Fruit fly (Drosophila melanogaster) whole organism, embryonic: ENCODE data around the gene CG16978.

Source experiments
- Atf3 ChIP-seq: fragments of 200-800 bp; sonication (Bioruptor generic); optimal IDR thresholded peaks from 3 replicates; lab custom pipeline; 2016; ENCODE audit warnings: missing biosample characterization, missing genetic modification characterization
- CG17385 ChIP-seq: fragments of 200-800 bp; sonication (Bioruptor generic); optimal IDR thresholded peaks from 3 replicates; lab custom pipeline; 2018; ENCODE audit warnings: missing biosample characterization, mild to moderate bottlenecking, missing genetic modification characterization
- CG4707 ChIP-seq: fragments of 200-800 bp; sonication (Bioruptor generic); optimal IDR thresholded peaks from 2 replicates; lab custom pipeline; 2018; ENCODE audit warnings: missing biosample characterization, mild to moderate bottlenecking, missing genetic modification characterization, moderate library complexity
- HLH3B ChIP-seq: fragments of 200-800 bp; sonication (Bioruptor generic); IDR thresholded peaks from 2 replicates; pipeline ENCODE4 v1.3.6; 2022; ENCODE audit warnings: missing biosample characterization, missing genetic modification characterization
- emc ChIP-seq: fragments of 200-800 bp; sonication (Bioruptor generic); optimal IDR thresholded peaks from 2 replicates; lab custom pipeline; 2016; ENCODE audit warnings: missing biosample characterization, missing genetic modification characterization

DNA sequence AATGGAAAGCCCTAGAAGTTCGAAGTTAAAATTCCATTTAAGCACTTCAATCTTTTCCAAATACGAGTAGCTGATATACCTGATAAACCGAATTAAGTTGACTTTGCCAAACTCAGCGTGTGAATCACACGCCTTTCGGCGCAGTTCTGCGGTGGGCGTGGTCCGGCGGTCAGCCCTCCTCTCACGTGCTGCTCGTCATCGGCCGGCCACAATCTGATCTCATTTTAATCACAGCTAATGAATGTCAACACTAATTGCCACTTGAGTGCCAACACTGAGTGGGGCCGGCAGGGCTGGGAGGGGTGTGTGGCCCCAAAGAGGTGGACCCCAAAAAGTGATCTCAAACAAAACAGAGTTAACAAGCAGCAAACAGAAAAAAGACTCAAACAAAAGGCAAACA, 7.5 kb downstream of the CG16978 start:
- TF ChIP-seq emc (GFP tag; lab: Kevin White, UChicago) (no peak), Atf3 (GFP tag; lab: Kevin White, UChicago) (no peak), CG4707 (GFP tag; lab: Kevin White, UChicago) (no peak), HLH3B (GFP tag; lab: Robert Waterston, UW) (no peak), CG17385 (no peak)
